Fruit fly (Drosophila melanogaster): ENCODE data around the gene CG4935.

The CG4935 gene

dm6 chr2L:16285692-16286359, 23.9 kb downstream of the CG4935 start (continued):
- no peak for TF ChIP-seq cg (GFP tag; optimal IDR thresholded peaks at IDR 0.05)
- TF ChIP-seq CG2202 (tag; optimal IDR thresholded peaks at IDR 0.05) = peak; percentile 77
- TF ChIP-seq ara (GFP tag; IDR thresholded peaks at IDR 0.05) = no peak
- TF ChIP-seq CG1529 (GFP tag; optimal IDR thresholded peaks at IDR 0.05) = peak; percentile 73
- no peak for TF ChIP-seq CG4730 (GFP tag; IDR thresholded peaks at IDR 0.05)
- no peak for TF ChIP-seq GATAe (GFP tag; conservative IDR thresholded peaks at IDR 0.05)
- peak; percentile 93 for TF ChIP-seq CG2712 (tag; optimal IDR thresholded peaks at IDR 0.05)
- TF ChIP-seq CG4617 (GFP tag; optimal IDR thresholded peaks at IDR 0.05; ENCODE audit: borderline replicate concordance) = peak; percentile 61
- peak; percentile 47 for TF ChIP-seq CG17186 (GFP tag; optimal IDR thresholded peaks at IDR 0.05)
- TF ChIP-seq CG11723 (GFP tag; optimal IDR thresholded peaks at IDR 0.05) = peak; percentile 53
- peak; percentile 56 for TF ChIP-seq cwo (GFP tag; optimal IDR thresholded peaks at IDR 0.05)
- TF ChIP-seq fd3F (GFP tag; optimal IDR thresholded peaks at IDR 0.05) = peak; percentile 86
- TF ChIP-seq Abd-B (GFP tag; optimal IDR thresholded peaks at IDR 0.05) = peak; percentile 88
- TF ChIP-seq CG32772 (GFP tag; IDR thresholded peaks at IDR 0.05) = no peak
- TF ChIP-seq tx (GFP tag; optimal IDR thresholded peaks at IDR 0.05) = peak; percentile 84
- TF ChIP-seq ab (GFP tag; optimal IDR thresholded peaks at IDR 0.05) = peak; percentile 15
- TF ChIP-seq CG15011 (GFP tag; optimal IDR thresholded peaks at IDR 0.05) = peak; percentile 77
- no peak for TF ChIP-seq tgo (GFP tag; IDR thresholded peaks at IDR 0.05)
- peak; percentile 67 for TF ChIP-seq repo (GFP tag; optimal IDR thresholded peaks at IDR 0.05)
- TF ChIP-seq Dbx (GFP tag; IDR thresholded peaks at IDR 0.05) = no peak
- no peak for TF ChIP-seq CG34422 (GFP tag; IDR thresholded peaks at IDR 0.05)
- TF ChIP-seq Sry-β (GFP tag; optimal IDR thresholded peaks at IDR 0.05) = no peak
- TF ChIP-seq Max (GFP tag; optimal IDR thresholded peaks at IDR 0.05) = peak; percentile 85
- peak; percentile 84 for TF ChIP-seq Gug (GFP tag; IDR thresholded peaks at IDR 0.05)
- peak; percentile 41 for TF ChIP-seq CG14965 (GFP tag; optimal IDR thresholded peaks at IDR 0.05; ENCODE audit: borderline replicate concordance)
- peak; percentile 74 for TF ChIP-seq CG12744 (GFP tag; optimal IDR thresholded peaks at IDR 0.05)
- TF ChIP-seq CG12104 (GFP tag; optimal IDR thresholded peaks at IDR 0.05) = peak; percentile 77
- peak; percentile 82 for TF ChIP-seq CG10209 (GFP tag; optimal IDR thresholded peaks at IDR 0.05)
- TF ChIP-seq Six4 (GFP tag; optimal IDR thresholded peaks at IDR 0.05) = peak; percentile 91
- TF ChIP-seq CG9727 (GFP tag; optimal IDR thresholded peaks at IDR 0.05) = peak; percentile 77
- TF ChIP-seq crp (GFP tag; optimal IDR thresholded peaks at IDR 0.05) = peak; percentile 65 to 92
- TF ChIP-seq CG16863 (GFP tag; optimal IDR thresholded peaks at IDR 0.05) = peak; percentile 82
- no peak for TF ChIP-seq CG8765 (GFP tag; IDR thresholded peaks at IDR 0.05)
- no peak for TF ChIP-seq MBD-R2 (GFP tag; IDR thresholded peaks at IDR 0.05)
- peak; percentile 32 for TF ChIP-seq CG7928 (GFP tag; optimal IDR thresholded peaks at IDR 0.05)
- no peak for TF ChIP-seq CG11456 (GFP tag; IDR thresholded peaks at IDR 0.05)
- TF ChIP-seq nmo (GFP tag; optimal IDR thresholded peaks at IDR 0.05) = peak; percentile 90
- peak; percentile 84 for TF ChIP-seq CG12236 (GFP tag; optimal IDR thresholded peaks at IDR 0.05)
- peak; percentile 25 for TF ChIP-seq sqz (GFP tag; optimal IDR thresholded peaks at IDR 0.05)
- peak; percentile 78 for TF ChIP-seq CG16815 (GFP tag; optimal IDR thresholded peaks at IDR 0.05)
- TF ChIP-seq CG1602 (GFP tag; optimal IDR thresholded peaks at IDR 0.05) = peak; percentile 86
- TF ChIP-seq jumu (GFP tag; optimal IDR thresholded peaks at IDR 0.05) = peak; percentile 72
- peak; percentile 67 for TF ChIP-seq CG17568 (GFP tag; optimal IDR thresholded peaks at IDR 0.05)
- TF ChIP-seq CG7556 (GFP tag; optimal IDR thresholded peaks at IDR 0.05) = no peak
- peak; percentile 91 for TF ChIP-seq dmrt99B (tag; optimal IDR thresholded peaks at IDR 0.05)
- TF ChIP-seq vfl (GFP tag; optimal IDR thresholded peaks at IDR 0.05) = peak; percentile 79
- peak; percentile 89 for TF ChIP-seq ind (GFP tag; optimal IDR thresholded peaks at IDR 0.05)
- peak; percentile 81 for TF ChIP-seq CG1647 (GFP tag; optimal IDR thresholded peaks at IDR 0.05)
- peak; percentile 68 for TF ChIP-seq Myb (GFP tag; optimal IDR thresholded peaks at IDR 0.05)
- peak; percentile 15 for TF ChIP-seq CG6765 (GFP tag; optimal IDR thresholded peaks at IDR 0.05)
